Fruit fly (Drosophila melanogaster) whole organism, adult: ENCODE measurements around the gene CG9776.

ENCODE experiments used
- CG11617 ChIP-seq: fragments of 200-800 bp; sonication (Bioruptor generic); optimal IDR thresholded peaks from 2 replicates; lab custom pipeline; 2017; ENCODE audit warnings: mild to moderate bottlenecking, missing biosample characterization, missing genetic modification reagents, missing genetic modification characterization
- CG12768 ChIP-seq: fragments of 200-800 bp; sonication (Bioruptor generic); optimal IDR thresholded peaks from 2 replicates; lab custom pipeline; 2017; ENCODE audit warnings: missing biosample characterization, missing genetic modification characterization, mild to moderate bottlenecking, moderate library complexity, missing genetic modification reagents
- CG14711 ChIP-seq: fragments of 200-800 bp; sonication (Bioruptor generic); optimal IDR thresholded peaks from 2 replicates; lab custom pipeline; 2018; ENCODE audit warnings: missing biosample characterization, mild to moderate bottlenecking, missing genetic modification characterization, moderate library complexity
- CG1620 ChIP-seq: fragments of 200-800 bp; sonication (Bioruptor generic); optimal IDR thresholded peaks from 2 replicates; lab custom pipeline; 2016; ENCODE audit warnings: missing biosample characterization, missing genetic modification characterization
- CG33017 ChIP-seq: fragments of 200-800 bp; sonication (Bioruptor generic); optimal IDR thresholded peaks from 2 replicates; lab custom pipeline; 2018; ENCODE audit warnings: missing biosample characterization, mild to moderate bottlenecking, missing genetic modification characterization, moderate library complexity
- cic ChIP-seq: fragments of 200-800 bp; sonication (Bioruptor generic); optimal IDR thresholded peaks from 2 replicates; lab custom pipeline; 2017; ENCODE audit warnings: missing biosample characterization, mild to moderate bottlenecking, missing genetic modification characterization, moderate library complexity
- cnc ChIP-seq, 2 experiments: fragments of >200 bp; optimal IDR thresholded peaks; 2 replicates each; lab custom pipeline; 2017
- kay ChIP-seq: fragments of 200-800 bp; sonication (Bioruptor generic); peaks from one replicate; lab custom pipeline; 2016; ENCODE audit warnings: missing biosample characterization, missing genetic modification characterization, borderline replicate concordance
- ovo ChIP-seq: fragments of 200-800 bp; sonication (Bioruptor generic); optimal IDR thresholded peaks from 2 replicates; lab custom pipeline; 2016; ENCODE audit warnings: missing biosample characterization, missing genetic modification characterization

DNA sequence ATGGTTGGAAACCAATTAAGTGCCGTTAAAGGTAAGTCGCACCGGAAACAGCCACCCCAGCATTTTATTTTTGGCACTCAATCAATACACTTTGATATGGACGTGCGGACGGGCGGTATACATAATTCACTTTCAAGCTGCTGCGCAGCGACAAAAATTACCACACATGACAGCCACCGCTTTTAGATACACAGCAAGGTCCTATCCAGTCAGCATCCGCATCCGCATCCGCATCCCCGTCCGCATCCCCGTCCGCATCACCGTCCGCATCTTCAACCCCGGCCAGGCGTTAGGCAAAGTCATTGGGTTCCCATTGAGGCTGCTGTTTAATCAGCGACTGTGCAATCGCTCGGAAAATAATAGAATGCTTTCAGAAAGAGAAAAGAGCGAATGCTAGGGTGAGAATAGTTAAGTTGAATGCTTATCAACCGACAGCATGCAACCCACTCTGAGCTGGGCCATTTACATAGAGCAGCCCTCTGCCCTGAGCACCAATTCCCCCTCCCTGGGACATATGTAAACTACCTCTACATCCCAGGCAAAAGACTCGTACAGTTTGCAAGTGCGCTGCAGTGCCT lies 49.4 kb downstream of the CG9776 start:
- TF ChIP-seq CG33017 (no peak), ovo (no peak), CG14711 (no peak), CG11617 (GFP tag; lab: Kevin White, UChicago) (no peak), cnc (optimal IDR thresholded peaks at IDR 0.05; lab: Kevin White, UChicago) (no peak), kay (no peak), CG1620 (GFP tag; lab: Kevin White, UChicago) (no peak), cic (peak; percentile 35), CG12768 (GFP tag; lab: Kevin White, UChicago) (no peak)
